Worm (Caenorhabditis elegans) whole organism, L4 larva: ENCODE measurements around the gene mltn-9.

ENCODE experiments used
- F26F4.8 ChIP-seq: fragments of 200-800 bp; sonication (Bioruptor generic); conservative IDR thresholded peaks from 2 replicates; pipeline ENCODE4 v1.3.6; 2022; ENCODE audit warnings: missing genetic modification characterization, missing compliant biosample characterization
- ama-1 ChIP-seq: fragments of 150-350 bp; optimal IDR thresholded peaks from 2 replicates; lab custom pipeline; 2014; ENCODE audit warnings: inconsistent platforms, mixed read lengths
- mes-2 ChIP-seq: sonication (generic microtip); optimal IDR thresholded peaks from 2 replicates; lab custom pipeline; 2016; ENCODE audit warnings: missing genotype, mild to moderate bottlenecking, missing genetic modification characterization, missing compliant biosample characterization; ENCODE audit not compliant: poor library complexity, severe bottlenecking
- nhr-76 ChIP-seq: fragments of 150-350 bp; optimal IDR thresholded peaks from 2 replicates; lab custom pipeline; 2014; ENCODE audit warnings: missing biosample characterization, missing genetic modification characterization
- tag-97 ChIP-seq: fragments of 200-800 bp; sonication (Bioruptor generic); IDR thresholded peaks from 2 replicates; pipeline ENCODE4 v1.3.6; 2022; ENCODE audit warnings: missing genetic modification characterization, missing compliant biosample characterization
- unc-62 ChIP-seq, 3 experiments: fragments of 150-350 bp in 1 of 3; sonication (generic microtip); optimal IDR thresholded peaks in 2 of 3; peaks in 1 of 3; 1 replicate in 1 of 3; 2 replicates in 2 of 3; lab custom pipeline; 2014 to 2017; ENCODE audit warnings: missing biosample characterization in 3 of 3, missing genetic modification characterization in 3 of 3, missing genetic modification reagents in 3 of 3, missing genotype in 1 of 3

DNA sequence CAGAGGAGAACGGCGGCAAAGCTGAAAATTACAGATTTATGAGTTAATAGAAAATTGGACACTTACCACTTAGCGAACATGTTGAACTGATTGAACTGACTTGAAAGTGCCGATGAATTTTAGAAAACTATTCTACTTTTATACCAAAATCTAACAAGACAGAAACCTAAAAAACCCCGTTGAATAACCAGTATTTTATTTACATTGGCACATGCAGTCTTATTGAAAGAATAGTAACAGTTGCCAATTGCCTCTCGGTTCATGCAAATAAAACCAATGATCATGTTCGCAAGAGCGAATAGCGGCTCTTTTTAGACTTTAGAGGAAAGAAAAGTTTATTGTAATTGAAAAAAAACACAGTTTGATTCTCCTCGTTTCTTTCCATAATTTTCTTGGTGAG is 27.7 kb upstream of the mltn-9 start, which contains the start of gene nspb-10:
- TF ChIP-seq mes-2 (tag; lab: Kevin White, UChicago) (no peak), nhr-76 (tag; lab: Kevin White, UChicago) (no peak), F26F4.8 (GFP tag; lab: Robert Waterston, UW) (no peak), ama-1 (no peak), unc-62 (GFP tag; optimal IDR thresholded peaks at IDR 0.05 in 1 of 2; lab: Kevin White, UChicago) (no peak), unc-62 (tag; optimal IDR thresholded peaks at IDR 0.05; lab: Kevin White, UChicago) (no peak), tag-97 (GFP tag; lab: Robert Waterston, UW) (no peak)
